Worm (Caenorhabditis elegans) whole organism, L4/young adult: ENCODE data around the gene C53A3.4.
"Not testable (repeated sequence)": the region's sequence is repeated elsewhere in the genome, so short reads cannot be mapped to it uniquely, and the experiment has no call there.

Source experiments
- W03F9.2 ChIP-seq: fragments of 150-350 bp; optimal IDR thresholded peaks from 2 replicates; lab custom pipeline; 2014; ENCODE audit warnings: missing biosample characterization, missing genetic modification characterization
- him-1 ChIP-seq: sonication (generic microtip); optimal IDR thresholded peaks from 2 replicates; lab custom pipeline; 2016; ENCODE audit warnings: missing genotype, missing genetic modification reagents, missing genetic modification characterization, missing compliant biosample characterization

DNA sequence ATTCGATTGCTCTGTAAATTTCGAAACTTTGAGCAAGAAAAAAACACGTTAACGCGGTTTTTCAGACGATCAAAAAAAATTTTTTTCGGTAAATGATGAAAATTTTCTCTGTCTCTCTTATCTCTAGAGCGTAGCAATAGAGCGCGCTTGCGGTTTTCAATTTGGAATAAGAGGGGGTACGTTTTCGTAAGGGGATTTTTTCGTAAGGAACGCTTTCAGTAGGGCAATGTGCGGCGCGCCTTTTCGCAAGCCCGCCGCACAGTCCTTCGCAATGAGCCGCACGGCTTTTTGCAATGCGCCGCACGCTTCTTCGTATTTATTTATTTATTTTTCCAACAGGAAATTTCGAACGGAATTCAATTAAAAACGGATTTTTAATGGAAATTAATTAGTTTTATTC, 18.3 kb upstream of the C53A3.4 start, which contains the start of gene F44E7.4:
- not testable (repeated sequence) for TF ChIP-seq him-1; W03F9.2 (tag; lab: Kevin White, UChicago)
